Worm (Caenorhabditis elegans) whole organism, young adult: ENCODE data around the gene C45G9.15.

ENCODE experiments used
- B0035.1 ChIP-seq: sonication (generic microtip); optimal IDR thresholded peaks from 2 replicates; lab custom pipeline; 2016; ENCODE audit warnings: missing genetic modification characterization, mild to moderate bottlenecking, missing compliant biosample characterization, missing genotype, missing genetic modification reagents
- C17E4.6 ChIP-seq: fragments of 200-800 bp; sonication (Bioruptor generic); IDR thresholded peaks from 2 replicates; pipeline ENCODE4 v1.3.6; 2022; ENCODE audit warnings: missing genetic modification reagents, missing genetic modification characterization, missing compliant biosample characterization
- D2030.7 ChIP-seq: fragments of 200-800 bp; sonication (Bioruptor generic); IDR thresholded peaks from 2 replicates; pipeline ENCODE4 v1.3.6; 2022; ENCODE audit warnings: missing genetic modification reagents, missing genetic modification characterization, missing compliant biosample characterization
- F10E7.11 ChIP-seq: sonication (generic microtip); optimal IDR thresholded peaks from 2 replicates; lab custom pipeline; 2017; ENCODE audit warnings: mild to moderate bottlenecking, missing genetic modification characterization, moderate library complexity, missing compliant biosample characterization
- F33H1.4 ChIP-seq: fragments of 200-800 bp; sonication (Bioruptor generic); IDR thresholded peaks from 2 replicates; pipeline ENCODE4 v1.3.6; 2022; ENCODE audit warnings: missing genetic modification reagents, missing genetic modification characterization, missing compliant biosample characterization
- F39B2.1 ChIP-seq: fragments of 200-800 bp; sonication (Bioruptor generic); IDR thresholded peaks from 2 replicates; pipeline ENCODE4 v1.3.6; 2022; ENCODE audit warnings: missing genetic modification reagents, missing genetic modification characterization, missing compliant biosample characterization
- F55B11.4 ChIP-seq: sonication (generic microtip); optimal IDR thresholded peaks from 2 replicates; lab custom pipeline; 2016; ENCODE audit warnings: missing compliant biosample characterization, missing genetic modification characterization, borderline replicate concordance; ENCODE audit not compliant: insufficient read depth
- F57A8.1 ChIP-seq: fragments of 200-800 bp; sonication (Bioruptor generic); optimal IDR thresholded peaks from 2 replicates; lab custom pipeline; 2018; ENCODE audit warnings: mild to moderate bottlenecking, missing genetic modification characterization, moderate library complexity, missing compliant biosample characterization
- T07F8.4 ChIP-seq: sonication (generic microtip); optimal IDR thresholded peaks from 2 replicates; lab custom pipeline; 2016; ENCODE audit warnings: mild to moderate bottlenecking, missing genetic modification characterization, moderate library complexity, missing compliant biosample characterization
- Y53F4B.3 ChIP-seq: fragments of 200-800 bp; sonication (Bioruptor generic); IDR thresholded peaks from 2 replicates; pipeline ENCODE4 v1.3.6; 2022; ENCODE audit warnings: missing genetic modification reagents, missing genetic modification characterization, missing compliant biosample characterization
- Y53G8AR.9 ChIP-seq: fragments of 200-800 bp; sonication (Bioruptor generic); conservative IDR thresholded peaks from 2 replicates; pipeline ENCODE4 v1.3.6; 2022; ENCODE audit warnings: missing genetic modification reagents, missing genetic modification characterization, missing compliant biosample characterization
- Y56A3A.18 ChIP-seq: fragments of 200-800 bp; sonication (Bioruptor generic); IDR thresholded peaks from 2 replicates; pipeline ENCODE4 v1.3.6; 2022; ENCODE audit warnings: missing genetic modification reagents, missing genetic modification characterization, missing compliant biosample characterization
- Y67H2A.10 ChIP-seq: fragments of 200-800 bp; sonication (Bioruptor generic); conservative IDR thresholded peaks from 2 replicates; pipeline ENCODE4 v1.3.6; 2022; ENCODE audit warnings: missing genetic modification reagents, missing genetic modification characterization, missing compliant biosample characterization
- Y79H2A.3 ChIP-seq: fragments of 200-800 bp; sonication (Bioruptor generic); conservative IDR thresholded peaks from 2 replicates; pipeline ENCODE4 v1.3.6; 2022; ENCODE audit warnings: missing genetic modification reagents, missing genetic modification characterization, missing compliant biosample characterization
- ZK185.1 ChIP-seq: sonication (generic microtip); optimal IDR thresholded peaks from 2 replicates; lab custom pipeline; 2016; ENCODE audit warnings: mild to moderate bottlenecking, missing genetic modification characterization, missing compliant biosample characterization; ENCODE audit not compliant: poor library complexity, severe bottlenecking
- aptf-3 ChIP-seq: fragments of 200-800 bp; sonication (Bioruptor generic); IDR thresholded peaks from 2 replicates; pipeline ENCODE4 v1.3.6; 2022; ENCODE audit warnings: missing genetic modification characterization, missing compliant biosample characterization
- athp-1 ChIP-seq: sonication (generic microtip); optimal IDR thresholded peaks from 2 replicates; lab custom pipeline; 2017; ENCODE audit warnings: mild to moderate bottlenecking, missing genetic modification characterization, missing compliant biosample characterization
- bed-2 ChIP-seq: fragments of 200-800 bp; sonication (Bioruptor generic); IDR thresholded peaks from 2 replicates; pipeline ENCODE4 v1.3.6; 2022; ENCODE audit warnings: missing genetic modification reagents, missing genetic modification characterization, missing compliant biosample characterization
- cebp-2 ChIP-seq: fragments of 200-800 bp; sonication (Bioruptor generic); IDR thresholded peaks from 2 replicates; pipeline ENCODE4 v1.3.6; 2022; ENCODE audit warnings: missing genetic modification characterization, missing compliant biosample characterization
- ceh-100 ChIP-seq: fragments of 200-800 bp; sonication (Bioruptor generic); IDR thresholded peaks from 2 replicates; pipeline ENCODE4 v1.3.6; 2022; ENCODE audit warnings: missing genetic modification reagents, missing genetic modification characterization, missing compliant biosample characterization
- ceh-27 ChIP-seq: fragments of 200-800 bp; sonication (Bioruptor generic); optimal IDR thresholded peaks from 2 replicates; lab custom pipeline; 2018; ENCODE audit warnings: mild to moderate bottlenecking, missing genetic modification characterization, moderate library complexity, missing compliant biosample characterization
- ceh-40 ChIP-seq: fragments of 200-800 bp; sonication (Bioruptor generic); IDR thresholded peaks from 2 replicates; pipeline ENCODE4 v1.3.6; 2022; ENCODE audit warnings: missing genetic modification characterization, missing compliant biosample characterization
- ceh-79 ChIP-seq: sonication (generic microtip); optimal IDR thresholded peaks from 2 replicates; lab custom pipeline; 2017; ENCODE audit warnings: mild to moderate bottlenecking, missing genetic modification characterization, missing compliant biosample characterization
- ceh-91 ChIP-seq: fragments of 200-800 bp; sonication (Bioruptor generic); IDR thresholded peaks from 2 replicates; pipeline ENCODE4 v1.3.6; 2022; ENCODE audit warnings: missing genetic modification reagents, missing genetic modification characterization, missing compliant biosample characterization
- chd-7 ChIP-seq: sonication (generic microtip); optimal IDR thresholded peaks from 2 replicates; lab custom pipeline; 2016; ENCODE audit warnings: mild to moderate bottlenecking, missing genetic modification characterization, moderate library complexity, missing compliant biosample characterization
- dpff-1 ChIP-seq: sonication (generic microtip); optimal IDR thresholded peaks from 2 replicates; lab custom pipeline; 2017; ENCODE audit warnings: mild to moderate bottlenecking, missing genetic modification characterization, missing compliant biosample characterization
- dpl-1 ChIP-seq: fragments of 150-350 bp; optimal IDR thresholded peaks from 2 replicates; lab custom pipeline; 2014; ENCODE audit warnings: missing biosample characterization, missing genetic modification reagents, missing genetic modification characterization
- fkh-3 ChIP-seq: sonication (generic microtip); optimal IDR thresholded peaks from 2 replicates; lab custom pipeline; 2016; ENCODE audit warnings: mild to moderate bottlenecking, missing genetic modification characterization, missing compliant biosample characterization
- gei-17 ChIP-seq: fragments of 200-800 bp; sonication (Bioruptor generic); optimal IDR thresholded peaks from 2 replicates; lab custom pipeline; 2018; ENCODE audit warnings: mild to moderate bottlenecking, missing genetic modification characterization, missing compliant biosample characterization
- hmg-1.2 ChIP-seq: fragments of 200-800 bp; sonication (Bioruptor generic); IDR thresholded peaks from 2 replicates; pipeline ENCODE4 v1.3.6; 2022; ENCODE audit warnings: missing genetic modification reagents, missing genetic modification characterization, missing compliant biosample characterization
- let-526 ChIP-seq: fragments of 200-800 bp; sonication (Bioruptor generic); IDR thresholded peaks from 2 replicates; pipeline ENCODE4 v1.3.6; 2022; ENCODE audit warnings: missing genetic modification reagents, missing genetic modification characterization, missing compliant biosample characterization
- lin-26 ChIP-seq: fragments of 200-800 bp; sonication (Bioruptor generic); IDR thresholded peaks from 2 replicates; pipeline ENCODE4 v1.3.6; 2022; ENCODE audit warnings: missing genetic modification reagents, missing genetic modification characterization, missing compliant biosample characterization
- lin-35 ChIP-seq, 3 experiments: fragments of 150-350 bp in 2 of 3; sonication (generic microtip) in 1 of 3; optimal IDR thresholded peaks; 2 replicates each; lab custom pipeline; 2014 to 2018; ENCODE audit warnings: missing biosample characterization in 3 of 3, missing genetic modification characterization in 3 of 3, missing genetic modification reagents in 3 of 3
- lin-54 ChIP-seq: fragments of 200-800 bp; sonication (Bioruptor generic); optimal IDR thresholded peaks from 2 replicates; lab custom pipeline; 2018; ENCODE audit warnings: mild to moderate bottlenecking, missing genetic modification characterization, missing compliant biosample characterization
- lsl-1 ChIP-seq: fragments of 200-800 bp; sonication (Bioruptor generic); optimal IDR thresholded peaks from 2 replicates; lab custom pipeline; 2018; ENCODE audit warnings: mild to moderate bottlenecking, missing genetic modification characterization, moderate library complexity, missing compliant biosample characterization
- lsy-27 ChIP-seq: sonication (generic microtip); optimal IDR thresholded peaks from 2 replicates; lab custom pipeline; 2017; ENCODE audit warnings: missing genetic modification characterization, mild to moderate bottlenecking, missing compliant biosample characterization, antibody characterized with exemption, missing genotype, borderline replicate concordance; ENCODE audit not compliant: insufficient read depth
- madf-3 ChIP-seq: fragments of 200-800 bp; sonication (Bioruptor generic); IDR thresholded peaks from 2 replicates; pipeline ENCODE4 v1.3.6; 2022; ENCODE audit warnings: missing genetic modification reagents, missing genetic modification characterization, missing compliant biosample characterization
- nhr-90 ChIP-seq: sonication (generic microtip); optimal IDR thresholded peaks from 2 replicates; lab custom pipeline; 2016; ENCODE audit warnings: missing genotype, mild to moderate bottlenecking, missing genetic modification characterization, missing compliant biosample characterization
- pbrm-1 ChIP-seq: fragments of 200-800 bp; sonication (Bioruptor generic); IDR thresholded peaks from 2 replicates; pipeline ENCODE4 v1.3.6; 2022; ENCODE audit warnings: missing genetic modification reagents, missing genetic modification characterization, missing compliant biosample characterization
- repo-1 ChIP-seq: sonication (generic microtip); optimal IDR thresholded peaks from 2 replicates; lab custom pipeline; 2017; ENCODE audit warnings: mild to moderate bottlenecking, missing genetic modification characterization, missing compliant biosample characterization
- tbp1 ChIP-seq: fragments of 200-800 bp; sonication (Bioruptor generic); optimal IDR thresholded peaks from 2 replicates; lab custom pipeline; 2018; ENCODE audit warnings: mild to moderate bottlenecking, missing genetic modification characterization, missing compliant biosample characterization
- unc-62 ChIP-seq: fragments of 150-350 bp; optimal IDR thresholded peaks from 2 replicates; lab custom pipeline; 2014; ENCODE audit warnings: missing biosample characterization, missing genetic modification reagents, missing genetic modification characterization
- ztf-18 ChIP-seq: sonication (generic microtip); optimal IDR thresholded peaks from 2 replicates; lab custom pipeline; 2016; ENCODE audit warnings: missing genotype, mild to moderate bottlenecking, missing genetic modification characterization, missing compliant biosample characterization
- ztf-22 ChIP-seq: fragments of 200-800 bp; sonication (Bioruptor generic); optimal IDR thresholded peaks from 2 replicates; lab custom pipeline; 2018; ENCODE audit warnings: mild to moderate bottlenecking, missing genetic modification characterization, moderate library complexity, missing compliant biosample characterization
- ztf-25 ChIP-seq: fragments of 200-800 bp; sonication (Bioruptor generic); IDR thresholded peaks from 2 replicates; pipeline ENCODE4 v1.3.6; 2022; ENCODE audit warnings: missing genetic modification reagents, missing genetic modification characterization, missing compliant biosample characterization
- ztf-28 ChIP-seq: fragments of 200-800 bp; sonication (Bioruptor generic); IDR thresholded peaks from 2 replicates; pipeline ENCODE4 v1.3.6; 2022; ENCODE audit warnings: missing genetic modification reagents, missing genetic modification characterization, missing compliant biosample characterization
- ztf-3 ChIP-seq: fragments of 200-800 bp; sonication (Bioruptor generic); optimal IDR thresholded peaks from 2 replicates; lab custom pipeline; 2018; ENCODE audit warnings: mild to moderate bottlenecking, missing genetic modification characterization, missing compliant biosample characterization
- ztf-6 ChIP-seq: fragments of 200-800 bp; sonication (Bioruptor generic); IDR thresholded peaks from 2 replicates; pipeline ENCODE4 v1.3.6; 2022; ENCODE audit warnings: missing genetic modification reagents, missing genetic modification characterization, missing compliant biosample characterization

C45G9.15 gene

DNA sequence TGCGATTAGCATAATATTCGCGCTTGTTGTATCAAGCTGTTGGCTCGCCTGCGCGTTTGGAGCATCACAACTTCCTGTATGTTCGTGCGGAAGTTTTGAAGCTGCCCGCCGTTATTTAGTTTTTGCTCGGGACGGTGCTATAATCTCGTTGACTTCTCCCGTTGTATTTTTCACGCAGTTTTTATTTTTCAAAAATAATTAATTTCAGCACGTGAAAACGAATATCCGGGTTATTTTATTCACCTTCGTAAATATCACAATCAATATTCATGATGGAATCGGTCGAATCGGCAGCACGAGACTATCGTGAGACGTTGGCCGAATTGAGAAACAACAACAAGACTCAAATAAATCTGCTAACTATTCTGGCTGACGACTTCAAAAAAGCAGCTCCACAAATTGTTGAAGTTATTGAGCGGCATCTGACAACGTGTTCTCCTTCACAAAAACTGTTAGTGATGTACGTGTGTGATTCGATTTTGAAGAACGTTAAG is 26.7 kb downstream of the C45G9.15 start (continued):
- 0 out of 2 replicates have a peak, but pooled peaks have one; percentile 16 for TF ChIP-seq ceh-40
- 0 out of 2 replicates have a peak, but pooled peaks have one; percentile 75 for TF ChIP-seq Y53G8AR.9 (GFP tag; lab: Robert Waterston, UW)
- peak; percentile 68 for TF ChIP-seq B0035.1 (tag; lab: Kevin White, UChicago)
- TF ChIP-seq lsy-27 (tag; lab: Kevin White, UChicago), result no peak
- no peak for TF ChIP-seq ztf-6 (GFP tag; lab: Robert Waterston, UW)
- no peak for TF ChIP-seq fkh-3 (tag; lab: Kevin White, UChicago)
- peak; percentile 45 for TF ChIP-seq nhr-90
- no peak for TF ChIP-seq ztf-18 (tag; lab: Kevin White, UChicago)
- peak; percentile 67; the same call in 1 of the 2 replicates for TF ChIP-seq Y79H2A.3 (GFP tag; lab: Robert Waterston, UW)
- no peak for TF ChIP-seq C17E4.6 (GFP tag; lab: Robert Waterston, UW)
- TF ChIP-seq ceh-91 (GFP tag; lab: Robert Waterston, UW), result 0 out of 2 replicates have a peak, but pooled peaks have one; percentile 24
- no peak for TF ChIP-seq F10E7.11
- TF ChIP-seq chd-7 (tag; lab: Kevin White, UChicago), result peak; percentile 27
- TF ChIP-seq F57A8.1 (GFP tag; lab: Kevin White, UChicago), result no peak
- TF ChIP-seq gei-17 (GFP tag; lab: Kevin White, UChicago), result peak; percentile 7
- 0 out of 2 replicates have a peak, but pooled peaks have one; percentile 19 for TF ChIP-seq ztf-28
- TF ChIP-seq T07F8.4 (tag; lab: Kevin White, UChicago), result peak; percentile 5
- no peak for TF ChIP-seq ZK185.1 (tag; lab: Kevin White, UChicago)
- no peak for TF ChIP-seq lin-26 (GFP tag; lab: Robert Waterston, UW)
- peak; percentile 36; the same call in 1 of the 2 replicates for TF ChIP-seq F33H1.4 (GFP tag; lab: Robert Waterston, UW)
- TF ChIP-seq madf-3 (GFP tag; lab: Robert Waterston, UW), result no peak
- TF ChIP-seq ztf-22 (GFP tag; lab: Kevin White, UChicago), result no peak
- TF ChIP-seq D2030.7, result peak; percentile 55
- TF ChIP-seq tbp1 (GFP tag; lab: Kevin White, UChicago), result peak; percentile 48
- TF ChIP-seq hmg-1.2 (GFP tag; lab: Robert Waterston, UW), result peak; percentile 27; the same call in 1 of the 2 replicates
- TF ChIP-seq F39B2.1, result 0 out of 2 replicates have a peak, but pooled peaks have one; percentile 58
- no peak for TF ChIP-seq ceh-79 (tag; lab: Kevin White, UChicago)
- TF ChIP-seq lin-35 (GFP tag; optimal IDR thresholded peaks at IDR 0.05; lab: Kevin White, UChicago), result peak in 1 of 3 experiments; percentile 20
- peak; percentile 52 for TF ChIP-seq lin-54
- TF ChIP-seq repo-1 (tag; lab: Kevin White, UChicago), result peak; percentile 62
- no peak for TF ChIP-seq F55B11.4 (tag; lab: Kevin White, UChicago)
- TF ChIP-seq ztf-3 (GFP tag; lab: Kevin White, UChicago), result no peak
- no peak for TF ChIP-seq cebp-2 (GFP tag; lab: Robert Waterston, UW)
- no peak for TF ChIP-seq ceh-27
- no peak for TF ChIP-seq aptf-3 (GFP tag; lab: Robert Waterston, UW)
- TF ChIP-seq ceh-100 (GFP tag; lab: Robert Waterston, UW), result no peak; the same call in 1 of the 2 replicates
- TF ChIP-seq pbrm-1, result peak; percentile 45; the same call in 1 of the 2 replicates
- TF ChIP-seq lsl-1, result peak; percentile 14
- TF ChIP-seq let-526 (GFP tag; lab: Robert Waterston, UW), result no peak
- no peak for TF ChIP-seq unc-62 (GFP tag; lab: Kevin White, UChicago)
- no peak for TF ChIP-seq dpl-1 (GFP tag; lab: Kevin White, UChicago)
- no peak for TF ChIP-seq bed-2 (GFP tag; lab: Robert Waterston, UW)
- peak; percentile 11; the same call in 1 of the 2 replicates for TF ChIP-seq Y56A3A.18 (GFP tag; lab: Robert Waterston, UW)
- no peak for TF ChIP-seq dpff-1 (tag; lab: Kevin White, UChicago)
- TF ChIP-seq ztf-25 (GFP tag; lab: Robert Waterston, UW), result no peak
- peak; percentile 53; the same call in 1 of the 2 replicates for TF ChIP-seq Y53F4B.3
- peak; percentile 12; the same call in 1 of the 2 replicates for TF ChIP-seq Y67H2A.10 (GFP tag; lab: Robert Waterston, UW)
- TF ChIP-seq athp-1 (tag; lab: Kevin White, UChicago), result peak; percentile 48
